Worm (Caenorhabditis elegans): ENCODE results near the gene rbm-39.

The rbm-39 gene

ce11 chrIV:999675-1000074 lies 12.7 kb upstream of the rbm-39 start:
- TF ChIP-seq nhr-19 (GFP tag; conservative IDR thresholded peaks at IDR 0.05) (no peak), dsc-1 (tag; optimal IDR thresholded peaks at IDR 0.05) (no peak), fos-1 (tag; optimal IDR thresholded peaks at IDR 0.05) (no peak)

ce11 chrIV:1000441-1000840 lies 12.0 kb upstream of the rbm-39 start:
- TF ChIP-seq unc-30 (tag; optimal IDR thresholded peaks at IDR 0.05) = no peak
- no peak for TF ChIP-seq zag-1 (tag; optimal IDR thresholded peaks at IDR 0.05)
- TF ChIP-seq lin-15B (tag; optimal IDR thresholded peaks at IDR 0.05) = no peak
- no peak for TF ChIP-seq Y116A8C.19 (tag; optimal IDR thresholded peaks at IDR 0.05; ENCODE audit: borderline replicate concordance)
- no peak for TF ChIP-seq nhr-20 (tag; optimal IDR thresholded peaks at IDR 0.05)
- no peak for TF ChIP-seq dsc-1 (tag; optimal IDR thresholded peaks at IDR 0.05)
- TF ChIP-seq ceh-82 (tag; optimal IDR thresholded peaks at IDR 0.05) = no peak
- TF ChIP-seq vab-15 (tag; optimal IDR thresholded peaks at IDR 0.05) = no peak
- no peak for TF ChIP-seq nhr-12 (tag; optimal IDR thresholded peaks at IDR 0.05)
- TF ChIP-seq unc-98 (GFP tag; IDR thresholded peaks at IDR 0.05) = no peak

- no peak for TF ChIP-seq snu-23 (GFP tag; optimal IDR thresholded peaks at IDR 0.05)
- TF ChIP-seq C04F5.9 (tag; optimal IDR thresholded peaks at IDR 0.05) = no peak
- no peak for TF ChIP-seq alr-1 (tag; optimal IDR thresholded peaks at IDR 0.05; ENCODE audit: borderline replicate concordance)
- no peak for TF ChIP-seq ztf-4 (tag; optimal IDR thresholded peaks at IDR 0.05)
- TF ChIP-seq nhr-237 (tag; optimal IDR thresholded peaks at IDR 0.05) = no peak
- TF ChIP-seq blmp-1 (tag; optimal IDR thresholded peaks at IDR 0.05) = no peak
- no peak for TF ChIP-seq nhr-71 (tag; optimal IDR thresholded peaks at IDR 0.05)
- no peak for TF ChIP-seq nhr-12 (tag; optimal IDR thresholded peaks at IDR 0.05)
- TF ChIP-seq nhr-77 (tag; optimal IDR thresholded peaks at IDR 0.05) = no peak
- TF ChIP-seq dsc-1 (tag; optimal IDR thresholded peaks at IDR 0.05) = no peak
- TF ChIP-seq ztf-11 (tag; optimal IDR thresholded peaks at IDR 0.05) = no peak
Measured at ce11 chrIV:1005761-1006160, 6.7 kb upstream of the rbm-39 start, which contains the start of gene immp-2. Gene immp-2 (minus strand): TSS chrIV:1005861.

- TF ChIP-seq irx-1 (tag; optimal IDR thresholded peaks at IDR 0.05) (no peak), nhr-71 (tag; optimal IDR thresholded peaks at IDR 0.05) (no peak), skn-1 (tag; optimal IDR thresholded peaks at IDR 0.05) (no peak), mep-1 (tag; optimal IDR thresholded peaks at IDR 0.05) (no peak)
Measured at ce11 chrIV:1006662-1007061, 5.8 kb upstream of the rbm-39 start.

ce11 chrIV:1009546-1009945 lies 2.9 kb upstream of the rbm-39 start, which contains the start of gene Y55F3AM.9:
Gene Y55F3AM.9 (minus strand): TSS chrIV:1009734.
- peak; percentile 37 for TF ChIP-seq skn-1 (tag; optimal IDR thresholded peaks at IDR 0.05)
- TF ChIP-seq dpl-1 (GFP tag; optimal IDR thresholded peaks at IDR 0.05) = peak; percentile 34 to 69 (median 64)
- peak; percentile 64 to 79 for TF ChIP-seq lin-35 (GFP tag; optimal IDR thresholded peaks at IDR 0.05)
- no peak for TF ChIP-seq zag-1 (tag; optimal IDR thresholded peaks at IDR 0.05)
- TF ChIP-seq nhr-84 (tag; optimal IDR thresholded peaks at IDR 0.05) = no peak
- no peak for TF ChIP-seq nhr-19 (GFP tag; conservative IDR thresholded peaks at IDR 0.05)
- TF ChIP-seq snpc-4 (tag; optimal IDR thresholded peaks at IDR 0.05) = peak; percentile 18
- no peak for TF ChIP-seq swsn-7 (tag; optimal IDR thresholded peaks at IDR 0.05)
- peak; percentile 7 for TF ChIP-seq unc-86 (tag; optimal IDR thresholded peaks at IDR 0.05)
- peak; percentile 59 to 63 for TF ChIP-seq lsy-2 (tag; optimal IDR thresholded peaks at IDR 0.05)
- TF ChIP-seq xbp-1 (tag; optimal IDR thresholded peaks at IDR 0.05) = peak; percentile 37
- TF ChIP-seq F16B12.6 (tag; optimal IDR thresholded peaks at IDR 0.05) = peak; percentile 97
- peak; percentile 60 for TF ChIP-seq fkh-8 (tag; optimal IDR thresholded peaks at IDR 0.05)
- peak; percentile 72 to 74 for TF ChIP-seq efl-1 (optimal IDR thresholded peaks at IDR 0.05)
- TF ChIP-seq efl-1 (GFP tag; optimal IDR thresholded peaks at IDR 0.05 in 1 of 2) = peak; percentile 70 to 96
- TF ChIP-seq ceh-88 (GFP tag; IDR thresholded peaks at IDR 0.05) = no peak
- TF ChIP-seq snu-23 (GFP tag; optimal IDR thresholded peaks at IDR 0.05) = peak; percentile 66
- TF ChIP-seq tbx-2 (tag; optimal IDR thresholded peaks at IDR 0.05) = peak; percentile 31
- TF ChIP-seq isw-1 (GFP tag; IDR thresholded peaks at IDR 0.05) = peak; percentile 40
- TF ChIP-seq nhr-11 (tag; optimal IDR thresholded peaks at IDR 0.05) = no peak
- TF ChIP-seq dsc-1 (tag; optimal IDR thresholded peaks at IDR 0.05) = peak; percentile 30
- no peak for TF ChIP-seq elt-3 (tag; optimal IDR thresholded peaks at IDR 0.05)
- peak; percentile 71 for TF ChIP-seq C04F5.9 (tag; optimal IDR thresholded peaks at IDR 0.05)
- TF ChIP-seq nhr-20 (tag; optimal IDR thresholded peaks at IDR 0.05) = peak; percentile 8
- peak; percentile 40 for TF ChIP-seq lin-15B (tag; optimal IDR thresholded peaks at IDR 0.05)
- TF ChIP-seq mdl-1 (tag; optimal IDR thresholded peaks at IDR 0.05) = peak in 1 of 2 experiments; percentile 65
- peak; percentile 62 for TF ChIP-seq mep-1 (tag; optimal IDR thresholded peaks at IDR 0.05)
- TF ChIP-seq lin-13 (GFP tag; optimal IDR thresholded peaks at IDR 0.05) = peak; percentile 3
- peak; percentile 58 for TF ChIP-seq nhr-47 (tag; optimal IDR thresholded peaks at IDR 0.05)
- peak; percentile 16 to 38 (median 29) for TF ChIP-seq ceh-82 (tag; optimal IDR thresholded peaks at IDR 0.05)
